Fruit fly (Drosophila melanogaster) whole organism, prepupa: Measurements from ENCODE around the gene CG33272.

ENCODE experiments used
- Blimp-1 ChIP-seq: fragments of 200-800 bp; sonication (Bioruptor generic); optimal IDR thresholded peaks from 3 replicates; lab custom pipeline; 2017; ENCODE audit warnings: missing biosample characterization, missing genetic modification characterization, mild to moderate bottlenecking, moderate library complexity, missing genetic modification reagents
- CG10631 ChIP-seq: fragments of 200-800 bp; sonication (Bioruptor generic); optimal IDR thresholded peaks from 2 replicates; lab custom pipeline; 2016; ENCODE audit warnings: missing biosample characterization, missing genetic modification characterization
- CG11762 ChIP-seq: fragments of 200-800 bp; sonication (Bioruptor generic); optimal IDR thresholded peaks from 3 replicates; lab custom pipeline; 2016; ENCODE audit warnings: missing biosample characterization, missing genetic modification characterization; ENCODE audit not compliant: insufficient read depth
- CG11902 ChIP-seq: fragments of 200-800 bp; sonication (Bioruptor generic); optimal IDR thresholded peaks from 3 replicates; lab custom pipeline; 2016; ENCODE audit warnings: missing biosample characterization, missing genetic modification characterization
- CG16779 ChIP-seq: fragments of 200-800 bp; sonication (Bioruptor generic); optimal IDR thresholded peaks from 3 replicates; lab custom pipeline; 2017; ENCODE audit warnings: missing biosample characterization, mild to moderate bottlenecking, missing genetic modification characterization
- CG3032 ChIP-seq: fragments of 200-800 bp; optimal IDR thresholded peaks from 2 replicates; lab custom pipeline; 2019; ENCODE audit warnings: missing biosample characterization, mild to moderate bottlenecking, missing genetic modification characterization, moderate library complexity
- CG31627 ChIP-seq: fragments of 200-800 bp; sonication (Bioruptor generic); optimal IDR thresholded peaks from 3 replicates; lab custom pipeline; 2016; ENCODE audit warnings: missing biosample characterization, missing genetic modification characterization
- CG32006 ChIP-seq: fragments of 200-800 bp; sonication (Bioruptor generic); optimal IDR thresholded peaks from 3 replicates; lab custom pipeline; 2017; ENCODE audit warnings: missing biosample characterization, mild to moderate bottlenecking, missing genetic modification characterization
- CG34406 ChIP-seq: fragments of 200-800 bp; sonication (Bioruptor generic); optimal IDR thresholded peaks from 3 replicates; lab custom pipeline; 2016; ENCODE audit warnings: missing biosample characterization, missing genetic modification characterization
- CG6163 ChIP-seq: fragments of 200-800 bp; sonication (Bioruptor generic); IDR thresholded peaks from 3 replicates; pipeline ENCODE4 v1.3.6; 2022; ENCODE audit warnings: missing biosample characterization, missing genetic modification characterization
- CG6276 ChIP-seq: fragments of 200-800 bp; sonication (Bioruptor generic); optimal IDR thresholded peaks from 2 replicates; lab custom pipeline; 2017; ENCODE audit warnings: missing biosample characterization, mild to moderate bottlenecking, missing genetic modification characterization
- CG6792 ChIP-seq: fragments of 200-800 bp; sonication (Bioruptor generic); optimal IDR thresholded peaks from 3 replicates; lab custom pipeline; 2016; ENCODE audit warnings: missing biosample characterization, missing genetic modification characterization
- CG6854 ChIP-seq: fragments of 200-800 bp; sonication (Bioruptor generic); optimal IDR thresholded peaks from 2 replicates; lab custom pipeline; 2017; ENCODE audit warnings: missing biosample characterization, mild to moderate bottlenecking, missing genetic modification characterization
- CG7368 ChIP-seq: fragments of 200-800 bp; sonication (Bioruptor generic); optimal IDR thresholded peaks from 3 replicates; lab custom pipeline; 2016; ENCODE audit warnings: missing biosample characterization, missing genetic modification characterization
- CG8319 ChIP-seq: fragments of 200-800 bp; sonication (Bioruptor generic); optimal IDR thresholded peaks from 3 replicates; lab custom pipeline; 2016; ENCODE audit warnings: missing biosample characterization, missing genetic modification characterization
- CG8632 ChIP-seq: fragments of 200-800 bp; sonication (Bioruptor generic); optimal IDR thresholded peaks from 3 replicates; lab custom pipeline; 2016; ENCODE audit warnings: missing biosample characterization, missing genetic modification characterization
- CG9139 ChIP-seq: fragments of 200-800 bp; sonication (Bioruptor generic); optimal IDR thresholded peaks from 3 replicates; lab custom pipeline; 2017; ENCODE audit warnings: missing biosample characterization, mild to moderate bottlenecking, missing genetic modification characterization
- Eip75B ChIP-seq: fragments of 200-800 bp; sonication (Bioruptor generic); optimal IDR thresholded peaks from 3 replicates; lab custom pipeline; 2016; ENCODE audit warnings: missing biosample characterization, missing genetic modification characterization
- Eip78C ChIP-seq: fragments of 200-800 bp; sonication (Bioruptor generic); peaks from one replicate; lab custom pipeline; 2016; ENCODE audit warnings: missing biosample characterization, missing genetic modification characterization
- Eip93F ChIP-seq: fragments of 200-800 bp; sonication (Bioruptor generic); optimal IDR thresholded peaks from 2 replicates; lab custom pipeline; 2016; ENCODE audit warnings: missing biosample characterization, mild to moderate bottlenecking, missing genetic modification characterization
- Ets21C ChIP-seq: fragments of 200-800 bp; sonication (Bioruptor generic); optimal IDR thresholded peaks from 3 replicates; lab custom pipeline; 2016; ENCODE audit warnings: missing biosample characterization, missing genetic modification characterization
- Gug ChIP-seq: fragments of 200-800 bp; sonication (Bioruptor generic); IDR thresholded peaks from 2 replicates; pipeline ENCODE4 v1.3.6; 2022; ENCODE audit warnings: missing biosample characterization, missing genetic modification characterization
- Hr39 ChIP-seq: fragments of 200-800 bp; sonication (Bioruptor generic); optimal IDR thresholded peaks from 2 replicates; lab custom pipeline; 2016; ENCODE audit warnings: missing biosample characterization, missing genetic modification characterization
- Hr4 ChIP-seq: fragments of 200-800 bp; sonication (Bioruptor generic); optimal IDR thresholded peaks from 3 replicates; lab custom pipeline; 2016; ENCODE audit warnings: missing biosample characterization, missing genetic modification characterization
- Lpt ChIP-seq: fragments of 200-800 bp; sonication (Bioruptor generic); optimal IDR thresholded peaks from 3 replicates; lab custom pipeline; 2016; ENCODE audit warnings: missing biosample characterization, missing genetic modification characterization
- Met ChIP-seq: fragments of 200-800 bp; sonication (Bioruptor generic); optimal IDR thresholded peaks from 3 replicates; lab custom pipeline; 2016; ENCODE audit warnings: missing biosample characterization, missing genetic modification characterization
- Sox102F ChIP-seq: fragments of 200-800 bp; sonication (Bioruptor generic); optimal IDR thresholded peaks from 2 replicates; lab custom pipeline; 2016; ENCODE audit warnings: missing biosample characterization, mild to moderate bottlenecking, missing genetic modification characterization
- Sox15 ChIP-seq: fragments of 200-800 bp; sonication (Bioruptor generic); optimal IDR thresholded peaks from 3 replicates; lab custom pipeline; 2016; ENCODE audit warnings: missing biosample characterization, missing genetic modification characterization
- acj6 ChIP-seq: fragments of 200-800 bp; sonication (Bioruptor generic); optimal IDR thresholded peaks from 3 replicates; lab custom pipeline; 2016; ENCODE audit warnings: missing biosample characterization, missing genetic modification characterization
- dac ChIP-seq: fragments of 200-800 bp; sonication (Bioruptor generic); optimal IDR thresholded peaks from 2 replicates; lab custom pipeline; 2017; ENCODE audit warnings: missing biosample characterization, mild to moderate bottlenecking, missing genetic modification characterization
- dsx ChIP-seq: fragments of 200-800 bp; optimal IDR thresholded peaks from 3 replicates; lab custom pipeline; 2019; ENCODE audit warnings: missing biosample characterization, mild to moderate bottlenecking, missing genetic modification characterization, moderate library complexity; ENCODE audit not compliant: poor library complexity, severe bottlenecking
- eg ChIP-seq: fragments of 200-800 bp; sonication (Bioruptor generic); IDR thresholded peaks from 3 replicates; pipeline ENCODE4 v1.3.6; 2022; ENCODE audit warnings: missing biosample characterization, missing genetic modification characterization
- esn ChIP-seq: fragments of 200-800 bp; sonication (Bioruptor generic); optimal IDR thresholded peaks from 2 replicates; lab custom pipeline; 2016; ENCODE audit warnings: missing biosample characterization, mild to moderate bottlenecking, missing genetic modification characterization, moderate library complexity
- fd85E ChIP-seq: fragments of 200-800 bp; sonication (Bioruptor generic); optimal IDR thresholded peaks from 3 replicates; lab custom pipeline; 2016; ENCODE audit warnings: missing biosample characterization, missing genetic modification characterization
- net ChIP-seq: fragments of 200-800 bp; sonication (Bioruptor generic); optimal IDR thresholded peaks from 3 replicates; lab custom pipeline; 2016; ENCODE audit warnings: missing biosample characterization, missing genetic modification characterization
- spab ChIP-seq: fragments of 200-800 bp; sonication (Bioruptor generic); optimal IDR thresholded peaks from 2 replicates; lab custom pipeline; 2017; ENCODE audit warnings: missing biosample characterization, mild to moderate bottlenecking, missing genetic modification characterization, missing genetic modification reagents
- ss ChIP-seq, 2 experiments: fragments of 200-800 bp; sonication (Bioruptor generic); optimal IDR thresholded peaks; 2 replicates in 1 of 2; 3 replicates in 1 of 2; lab custom pipeline; 2017 to 2018; ENCODE audit warnings: mild to moderate bottlenecking in 2 of 2, missing biosample characterization in 2 of 2, missing genetic modification characterization in 2 of 2, moderate library complexity in 1 of 2
- topi ChIP-seq: fragments of 200-800 bp; sonication (Bioruptor generic); optimal IDR thresholded peaks from 3 replicates; lab custom pipeline; 2016; ENCODE audit warnings: missing biosample characterization, missing genetic modification characterization
- vri ChIP-seq: fragments of 200-800 bp; sonication (Bioruptor generic); optimal IDR thresholded peaks from 3 replicates; lab custom pipeline; 2016; ENCODE audit warnings: missing biosample characterization, mild to moderate bottlenecking, missing genetic modification characterization

The CG33272 gene

dm6 chr3L:11554338-11554737 lies 43.9 kb upstream of the CG33272 start (continued):
- TF ChIP-seq dsx (peak; percentile 68), Blimp-1 (GFP tag; lab: Kevin White, UChicago) (no peak), CG6792 (GFP tag; lab: Kevin White, UChicago) (peak; percentile 42), Sox102F (GFP tag; lab: Kevin White, UChicago) (peak; percentile 69), ss (GFP tag; optimal IDR thresholded peaks at IDR 0.05; lab: Kevin White, UChicago) (peak; percentile 72 to 73), CG6163 (peak; percentile 76), CG8319 (GFP tag; lab: Kevin White, UChicago) (peak; percentile 7), CG6854 (GFP tag; lab: Kevin White, UChicago) (no peak), spab (peak; percentile 49), CG9139 (GFP tag; lab: Kevin White, UChicago) (peak; percentile 35), CG10631 (GFP tag; lab: Kevin White, UChicago) (peak; percentile 65), dac (GFP tag; lab: Kevin White, UChicago) (peak; percentile 21), CG31627 (peak; percentile 70), CG16779 (tag; lab: Kevin White, UChicago) (no peak), CG6276 (GFP tag; lab: Kevin White, UChicago) (peak; percentile 54), eg (peak; percentile 85), Met (GFP tag; lab: Kevin White, UChicago) (peak; percentile 69), Eip78C (GFP tag; lab: Kevin White, UChicago) (peak; percentile 89), CG11762 (peak; percentile 35), Hr4 (peak; percentile 69), CG7368 (GFP tag; lab: Kevin White, UChicago) (peak; percentile 29), vri (GFP tag; lab: Kevin White, UChicago) (no peak), Hr39 (peak; percentile 65), CG8632 (GFP tag; lab: Kevin White, UChicago) (peak; percentile 42), Lpt (peak; percentile 36), Gug (GFP tag; lab: Robert Waterston, UW) (no peak), topi (GFP tag; lab: Kevin White, UChicago) (peak; percentile 69), Ets21C (GFP tag; lab: Kevin White, UChicago) (peak; percentile 25), CG34406 (GFP tag; lab: Kevin White, UChicago) (peak; percentile 25)

- no peak for TF ChIP-seq Ets21C (GFP tag; lab: Kevin White, UChicago)
- TF ChIP-seq acj6 (GFP tag; lab: Kevin White, UChicago), result no peak
- TF ChIP-seq Eip93F, result no peak
- no peak for TF ChIP-seq fd85E (GFP tag; lab: Kevin White, UChicago)
- TF ChIP-seq Lpt, result no peak
- no peak for TF ChIP-seq topi (GFP tag; lab: Kevin White, UChicago)
- TF ChIP-seq CG32006 (GFP tag; lab: Kevin White, UChicago), result no peak
- no peak for TF ChIP-seq Sox15 (GFP tag; lab: Kevin White, UChicago)
- TF ChIP-seq Hr39, result no peak
- no peak for TF ChIP-seq CG3032 (tag; lab: Kevin White, UChicago)
- TF ChIP-seq CG11902 (GFP tag; lab: Kevin White, UChicago), result no peak
- TF ChIP-seq dsx, result no peak
- no peak for TF ChIP-seq CG16779 (tag; lab: Kevin White, UChicago)
- no peak for TF ChIP-seq Eip75B (GFP tag; lab: Kevin White, UChicago)
- no peak for TF ChIP-seq net
- no peak for TF ChIP-seq esn (GFP tag; lab: Kevin White, UChicago)
These were observed 43.3 kb upstream of the CG33272 start for dm6 chr3L:11553672-11554068.
